Worm (Caenorhabditis elegans): ENCODE measurements around the gene F53G2.3.

Gene F53G2.3

ce11 chrII:2526887-2527286 lies 46.7 kb downstream of the F53G2.3 start:
- no peak for TF ChIP-seq ceh-16 (tag; optimal IDR thresholded peaks at IDR 0.05)
- no peak for TF ChIP-seq nhr-76 (tag; optimal IDR thresholded peaks at IDR 0.05)
- TF ChIP-seq nhr-11 (tag; optimal IDR thresholded peaks at IDR 0.05): no peak
- TF ChIP-seq ceh-82 (tag; optimal IDR thresholded peaks at IDR 0.05): no peak
- TF ChIP-seq lsy-12 (tag; optimal IDR thresholded peaks at IDR 0.05): no peak
- TF ChIP-seq pha-4 (tag; optimal IDR thresholded peaks at IDR 0.05): no peak
- TF ChIP-seq tbx-2 (tag; optimal IDR thresholded peaks at IDR 0.05): no peak
- no peak for TF ChIP-seq zag-1 (tag; optimal IDR thresholded peaks at IDR 0.05)
- TF ChIP-seq mdl-1 (tag; optimal IDR thresholded peaks at IDR 0.05): no peak
- TF ChIP-seq sea-2 (GFP tag; optimal IDR thresholded peaks at IDR 0.05): no peak
- no peak for TF ChIP-seq egl-27 (tag; optimal IDR thresholded peaks at IDR 0.05)
- TF ChIP-seq aly-2 (tag; optimal IDR thresholded peaks at IDR 0.05): no peak
- no peak for TF ChIP-seq ama-1 (optimal IDR thresholded peaks at IDR 0.05)
- no peak for TF ChIP-seq elt-3 (tag; optimal IDR thresholded peaks at IDR 0.05)
- no peak for TF ChIP-seq ztf-11 (tag; optimal IDR thresholded peaks at IDR 0.05)
- TF ChIP-seq jun-1 (tag; optimal IDR thresholded peaks at IDR 0.05): no peak
- no peak for TF ChIP-seq lin-39 (tag; optimal IDR thresholded peaks at IDR 0.05)
- TF ChIP-seq snpc-4 (tag; optimal IDR thresholded peaks at IDR 0.05): no peak
- TF ChIP-seq nhr-23 (tag; optimal IDR thresholded peaks at IDR 0.05): no peak
- no peak for TF ChIP-seq egl-5 (tag; optimal IDR thresholded peaks at IDR 0.05)

DNA sequence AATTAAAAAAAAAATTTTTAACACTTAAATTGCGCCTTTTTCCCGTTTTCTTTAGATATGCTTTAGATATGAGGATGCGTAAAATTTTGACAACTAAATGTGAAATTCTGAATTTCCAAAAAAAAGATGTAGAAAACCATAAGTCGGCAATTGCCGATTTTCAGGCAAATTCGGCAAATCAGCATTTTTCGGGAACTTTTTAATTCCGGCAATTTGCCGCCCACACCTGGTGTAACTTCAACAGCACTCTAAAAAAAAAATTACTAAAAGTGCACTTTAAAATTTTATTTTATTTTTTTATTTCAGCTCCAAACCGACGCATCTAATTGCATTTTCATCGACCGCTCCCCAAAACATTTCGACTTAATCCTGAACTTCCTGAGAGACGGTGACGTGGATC lies 50.3 kb downstream of the F53G2.3 start, which contains the start of gene K02F6.6:
TSS of gene K02F6.6 (plus strand) at position 301 of the 400 bp plus-strand sequence.
- TF ChIP-seq mml-1 (tag; optimal IDR thresholded peaks at IDR 0.05) (no peak), R02D3.7 (tag; optimal IDR thresholded peaks at IDR 0.05) (no peak)
